Worm (Caenorhabditis elegans): ENCODE measurements around the gene F41H10.4.
"Not testable (repeated sequence)": the region's sequence is repeated elsewhere in the genome, so short reads cannot be mapped to it uniquely, and the experiment has no call there.

ce11 chrIV:5350480-5351193, 13.7 kb upstream of the F41H10.4 start, which contains the start of gene gba-4:
- not testable (repeated sequence) for TF ChIP-seq ceh-82 (tag; optimal IDR thresholded peaks at IDR 0.05); ama-1 (optimal IDR thresholded peaks at IDR 0.05); daf-12 (tag; optimal IDR thresholded peaks at IDR 0.05); unc-62 (GFP tag; optimal IDR thresholded peaks at IDR 0.05); zag-1 (tag; optimal IDR thresholded peaks at IDR 0.05); fos-1 (tag; optimal IDR thresholded peaks at IDR 0.05); jun-1 (tag; optimal IDR thresholded peaks at IDR 0.05); lin-39 (tag; optimal IDR thresholded peaks at IDR 0.05); aly-2 (tag; optimal IDR thresholded peaks at IDR 0.05)
